Worm (Caenorhabditis elegans) whole organism, L3 larva: ENCODE data around the gene mua-3.

Experiments
- R02D3.7 ChIP-seq: fragments of 150-350 bp; optimal IDR thresholded peaks from 2 replicates; lab custom pipeline; 2014; ENCODE audit warnings: missing biosample characterization, missing genetic modification characterization
- ZK546.5 ChIP-seq: sonication (generic microtip); optimal IDR thresholded peaks from 2 replicates; lab custom pipeline; 2017; ENCODE audit warnings: missing biosample characterization, missing genetic modification characterization
- aly-2 ChIP-seq: fragments of 150-350 bp; optimal IDR thresholded peaks from 2 replicates; lab custom pipeline; 2014; ENCODE audit warnings: missing biosample characterization, missing genetic modification characterization
- ama-1 ChIP-seq: fragments of 150-350 bp; optimal IDR thresholded peaks from 2 replicates; lab custom pipeline; 2018
- ceh-16 ChIP-seq: sonication (generic microtip); optimal IDR thresholded peaks from 2 replicates; lab custom pipeline; 2017; ENCODE audit warnings: missing biosample characterization, missing genetic modification characterization
- ceh-28 ChIP-seq: fragments of 150-350 bp; optimal IDR thresholded peaks from 2 replicates; lab custom pipeline; 2014; ENCODE audit warnings: missing biosample characterization, missing genetic modification reagents, missing genetic modification characterization
- ceh-82 ChIP-seq: fragments of 150-350 bp; optimal IDR thresholded peaks from 2 replicates; lab custom pipeline; 2014; ENCODE audit warnings: missing biosample characterization, missing genetic modification characterization
- ceh-9 ChIP-seq: sonication (generic microtip); optimal IDR thresholded peaks from 2 replicates; lab custom pipeline; 2018; ENCODE audit warnings: missing biosample characterization, missing genetic modification characterization
- daf-12 ChIP-seq: fragments of 150-350 bp; optimal IDR thresholded peaks from 2 replicates; lab custom pipeline; 2014; ENCODE audit warnings: missing biosample characterization, missing genetic modification reagents, missing genetic modification characterization
- egl-5 ChIP-seq: fragments of 150-350 bp; optimal IDR thresholded peaks from 2 replicates; lab custom pipeline; 2017; ENCODE audit warnings: missing biosample characterization, missing genetic modification reagents, missing genetic modification characterization, inconsistent platforms
- elt-1 ChIP-seq: fragments of 150-350 bp; optimal IDR thresholded peaks from 2 replicates; lab custom pipeline; 2014; ENCODE audit warnings: missing biosample characterization, missing genetic modification characterization
- elt-2 ChIP-seq: sonication (generic microtip); optimal IDR thresholded peaks from 2 replicates; lab custom pipeline; 2016; ENCODE audit warnings: missing genetic modification reagents, mild to moderate bottlenecking, missing genetic modification characterization, missing compliant biosample characterization
- elt-3 ChIP-seq, 3 experiments: fragments of 150-350 bp in 1 of 3; sonication (generic microtip) in 2 of 3; optimal IDR thresholded peaks; 2 replicates in 2 of 3; 4 replicates in 1 of 3; lab custom pipeline; 2014 to 2017; ENCODE audit warnings: missing biosample characterization in 3 of 3, missing genetic modification characterization in 3 of 3
- eor-1 ChIP-seq, 2 experiments: fragments of 150-350 bp; optimal IDR thresholded peaks; 2 replicates each; lab custom pipeline; 2014 to 2018; ENCODE audit warnings: missing biosample characterization in 2 of 2, missing genetic modification characterization in 2 of 2
- fkh-10 ChIP-seq: sonication (generic microtip); optimal IDR thresholded peaks from 2 replicates; lab custom pipeline; 2017; ENCODE audit warnings: missing biosample characterization, missing genetic modification reagents, missing genetic modification characterization
- fkh-2 ChIP-seq: fragments of 150-350 bp; optimal IDR thresholded peaks from 2 replicates; lab custom pipeline; 2014; ENCODE audit warnings: missing biosample characterization, missing genetic modification reagents, missing genetic modification characterization
- fos-1 ChIP-seq: fragments of 150-350 bp; optimal IDR thresholded peaks from 2 replicates; lab custom pipeline; 2014; ENCODE audit warnings: missing biosample characterization, missing genetic modification characterization
- hmg-11 ChIP-seq: sonication (generic microtip); optimal IDR thresholded peaks from 2 replicates; lab custom pipeline; 2016; ENCODE audit warnings: missing genetic modification characterization, missing compliant biosample characterization
- lin-39 ChIP-seq: fragments of 150-350 bp; optimal IDR thresholded peaks from 2 replicates; lab custom pipeline; 2018; ENCODE audit warnings: missing biosample characterization, missing genetic modification reagents, missing genetic modification characterization
- lsy-12 ChIP-seq: sonication (generic microtip); optimal IDR thresholded peaks from 2 replicates; lab custom pipeline; 2016; ENCODE audit warnings: mild to moderate bottlenecking, missing genetic modification characterization, missing compliant biosample characterization
- mdl-1 ChIP-seq: fragments of 150-350 bp; optimal IDR thresholded peaks from 2 replicates; lab custom pipeline; 2014; ENCODE audit warnings: missing biosample characterization, missing genetic modification characterization
- mml-1 ChIP-seq: fragments of 150-350 bp; sonication (generic microtip); optimal IDR thresholded peaks from 3 replicates; lab custom pipeline; 2014; ENCODE audit warnings: missing biosample characterization, missing genetic modification characterization
- nfya-1 ChIP-seq: sonication (generic microtip); optimal IDR thresholded peaks from 2 replicates; lab custom pipeline; 2017; ENCODE audit warnings: missing genetic modification characterization, mild to moderate bottlenecking, missing compliant biosample characterization, antibody characterized with exemption, moderate library complexity; ENCODE audit not compliant: insufficient read depth
- nhr-12 ChIP-seq: fragments of 150-350 bp; optimal IDR thresholded peaks from 2 replicates; lab custom pipeline; 2014; ENCODE audit warnings: missing biosample characterization, missing genetic modification characterization
- nhr-23 ChIP-seq: fragments of 150-350 bp; optimal IDR thresholded peaks from 2 replicates; lab custom pipeline; 2014; ENCODE audit warnings: missing biosample characterization, missing genetic modification reagents, missing genetic modification characterization
- nhr-25 ChIP-seq: sonication (generic microtip); optimal IDR thresholded peaks from 2 replicates; lab custom pipeline; 2017; ENCODE audit warnings: missing biosample characterization, missing genetic modification characterization
- nhr-28 ChIP-seq: fragments of 150-350 bp; optimal IDR thresholded peaks from 2 replicates; lab custom pipeline; 2014; ENCODE audit warnings: missing biosample characterization, missing genetic modification characterization
- nhr-43 ChIP-seq: sonication (generic microtip); optimal IDR thresholded peaks from 2 replicates; lab custom pipeline; 2016; ENCODE audit warnings: mild to moderate bottlenecking, missing genetic modification characterization, missing compliant biosample characterization; ENCODE audit not compliant: poor library complexity, severe bottlenecking
- nhr-67 ChIP-seq: fragments of 150-350 bp; optimal IDR thresholded peaks from 2 replicates; lab custom pipeline; 2014; ENCODE audit warnings: missing biosample characterization, missing genetic modification characterization
- nhr-77 ChIP-seq: fragments of 150-350 bp; optimal IDR thresholded peaks from 2 replicates; lab custom pipeline; 2014; ENCODE audit warnings: missing biosample characterization, missing genetic modification characterization
- pha-4 ChIP-seq: fragments of 150-350 bp; optimal IDR thresholded peaks from 2 replicates; lab custom pipeline; 2014; ENCODE audit warnings: missing biosample characterization, missing genetic modification reagents, missing genetic modification characterization
- pqm-1 ChIP-seq: fragments of 150-350 bp; optimal IDR thresholded peaks from 2 replicates; lab custom pipeline; 2017; ENCODE audit warnings: missing biosample characterization, missing genetic modification characterization, inconsistent platforms
- sea-2 ChIP-seq: fragments of 150-350 bp; sonication (generic microtip); optimal IDR thresholded peaks from 4 replicates; lab custom pipeline; 2014; ENCODE audit warnings: missing biosample characterization, missing genetic modification reagents, missing genetic modification characterization
- skn-1 ChIP-seq: fragments of 150-350 bp; optimal IDR thresholded peaks from 2 replicates; lab custom pipeline; 2014; ENCODE audit warnings: missing biosample characterization, missing genetic modification characterization
- unc-39 ChIP-seq: sonication (generic microtip); optimal IDR thresholded peaks from 4 replicates; lab custom pipeline; 2017; ENCODE audit warnings: missing biosample characterization, missing genetic modification characterization
- zag-1 ChIP-seq: fragments of 150-350 bp; optimal IDR thresholded peaks from 2 replicates; lab custom pipeline; 2014; ENCODE audit warnings: missing biosample characterization, missing genetic modification characterization
- ztf-11 ChIP-seq: fragments of 150-350 bp; optimal IDR thresholded peaks from 2 replicates; lab custom pipeline; 2014; ENCODE audit warnings: missing biosample characterization, missing genetic modification characterization

mua-3 gene

DNA sequence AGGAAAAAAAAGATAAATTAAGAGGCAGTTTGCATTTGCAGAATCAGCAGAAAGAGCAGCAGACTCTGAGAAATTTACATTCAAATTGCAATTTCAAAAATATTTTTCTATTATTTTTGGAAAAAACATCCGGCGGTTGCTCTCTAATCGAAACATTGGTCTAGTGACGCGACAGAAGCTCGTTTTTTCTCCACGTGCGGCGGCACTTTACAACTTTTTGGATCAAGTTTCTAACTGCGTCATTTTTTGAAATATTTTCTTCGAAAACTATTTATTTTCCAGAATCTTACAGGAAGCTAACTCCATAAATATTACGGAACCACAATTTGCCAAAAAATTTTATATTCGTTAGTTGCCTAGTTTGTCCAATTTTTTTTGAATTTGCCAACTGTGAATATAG is 10.6 kb upstream of the mua-3 start:
- no peak for TF ChIP-seq ceh-28 (tag; lab: Kevin White, UChicago)
- TF ChIP-seq elt-1 (tag; lab: Kevin White, UChicago), result no peak
- TF ChIP-seq nhr-77, result no peak
- TF ChIP-seq eor-1 (tag; optimal IDR thresholded peaks at IDR 0.05; lab: Kevin White, UChicago), result no peak
- TF ChIP-seq fkh-10, result no peak
- no peak for TF ChIP-seq egl-5 (tag; lab: Kevin White, UChicago)
- TF ChIP-seq pha-4 (tag; lab: Kevin White, UChicago), result no peak
- no peak for TF ChIP-seq sea-2 (GFP tag; lab: Kevin White, UChicago)
- TF ChIP-seq fos-1 (tag; lab: Kevin White, UChicago), result no peak
- no peak for TF ChIP-seq ZK546.5 (tag; lab: Kevin White, UChicago)
- no peak for TF ChIP-seq nhr-43
- no peak for TF ChIP-seq ama-1 (lab: Kevin White, UChicago)
- no peak for TF ChIP-seq ceh-82 (tag; lab: Kevin White, UChicago)
- no peak for TF ChIP-seq lsy-12 (tag; lab: Kevin White, UChicago)
- TF ChIP-seq elt-3 (tag; optimal IDR thresholded peaks at IDR 0.05; lab: Kevin White, UChicago), result no peak
- no peak for TF ChIP-seq daf-12 (tag; lab: Kevin White, UChicago)
- no peak for TF ChIP-seq ceh-16 (tag; lab: Kevin White, UChicago)
- no peak for TF ChIP-seq nhr-23 (tag; lab: Kevin White, UChicago)
- no peak for TF ChIP-seq pqm-1

DNA sequence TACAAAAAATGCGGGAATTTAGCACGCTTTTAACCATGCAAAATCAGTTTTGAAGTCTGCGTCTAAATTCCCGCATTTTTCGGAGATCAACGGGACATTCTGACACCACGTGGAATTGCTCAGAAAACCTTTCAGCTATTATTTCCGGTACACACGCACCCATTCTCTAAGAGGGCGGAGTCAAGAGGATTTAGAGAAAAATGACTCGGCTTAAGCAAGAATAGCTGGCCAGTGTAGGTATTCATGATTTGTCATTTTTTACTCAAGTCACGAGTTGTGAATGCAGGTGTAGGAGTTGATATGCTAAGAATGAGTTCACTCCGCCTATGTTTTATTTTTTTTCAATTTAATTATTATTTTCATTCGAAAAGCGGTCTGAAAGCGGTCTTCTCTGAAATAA is 9.8 kb upstream of the mua-3 start:
- TF ChIP-seq nhr-67 (tag; lab: Kevin White, UChicago), result no peak
- TF ChIP-seq nfya-1 (tag; lab: Kevin White, UChicago), result no peak
- no peak for TF ChIP-seq elt-2
- no peak for TF ChIP-seq nhr-12
- TF ChIP-seq ceh-28 (tag; lab: Kevin White, UChicago), result no peak
- TF ChIP-seq nhr-28 (tag; lab: Kevin White, UChicago), result no peak
- TF ChIP-seq ztf-11 (tag; lab: Kevin White, UChicago), result no peak
- TF ChIP-seq fkh-10, result no peak
- no peak for TF ChIP-seq ceh-82 (tag; lab: Kevin White, UChicago)
- no peak for TF ChIP-seq nhr-25 (tag; lab: Kevin White, UChicago)
- TF ChIP-seq fkh-2 (tag; lab: Kevin White, UChicago), result no peak
- no peak for TF ChIP-seq nhr-43

DNA sequence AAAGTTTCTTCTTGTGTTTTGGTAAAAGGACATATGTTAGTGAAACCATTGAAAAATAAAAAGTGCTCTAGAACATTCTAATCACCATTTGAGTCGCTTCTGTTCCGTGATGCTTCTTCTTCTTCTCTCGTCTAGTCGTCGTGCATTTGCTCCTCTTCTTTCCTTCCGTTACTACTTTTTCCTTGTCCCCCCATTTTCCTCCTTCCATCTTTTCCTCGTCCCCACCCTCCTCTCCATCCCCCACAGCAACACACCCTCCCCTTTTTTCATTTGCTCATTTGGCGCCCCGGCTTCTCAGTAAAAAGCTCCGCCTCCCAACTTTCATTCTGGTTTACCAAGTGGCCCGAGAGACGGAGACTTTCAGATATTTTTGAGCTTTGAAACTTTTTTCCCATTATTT is 8.8 kb upstream of the mua-3 start:
- TF ChIP-seq zag-1 (tag; lab: Kevin White, UChicago) (no peak), aly-2 (tag; lab: Kevin White, UChicago) (no peak), elt-3 (tag; optimal IDR thresholded peaks at IDR 0.05; lab: Kevin White, UChicago) (no peak), fkh-10 (no peak), lin-39 (tag; lab: Kevin White, UChicago) (peak; percentile 74), ama-1 (lab: Kevin White, UChicago) (peak; percentile 28), nhr-23 (tag; lab: Kevin White, UChicago) (no peak), skn-1 (no peak), R02D3.7 (tag; lab: Kevin White, UChicago) (no peak), mdl-1 (tag; lab: Kevin White, UChicago) (no peak), nfya-1 (tag; lab: Kevin White, UChicago) (peak; percentile 55), hmg-11 (peak; percentile 31)

DNA sequence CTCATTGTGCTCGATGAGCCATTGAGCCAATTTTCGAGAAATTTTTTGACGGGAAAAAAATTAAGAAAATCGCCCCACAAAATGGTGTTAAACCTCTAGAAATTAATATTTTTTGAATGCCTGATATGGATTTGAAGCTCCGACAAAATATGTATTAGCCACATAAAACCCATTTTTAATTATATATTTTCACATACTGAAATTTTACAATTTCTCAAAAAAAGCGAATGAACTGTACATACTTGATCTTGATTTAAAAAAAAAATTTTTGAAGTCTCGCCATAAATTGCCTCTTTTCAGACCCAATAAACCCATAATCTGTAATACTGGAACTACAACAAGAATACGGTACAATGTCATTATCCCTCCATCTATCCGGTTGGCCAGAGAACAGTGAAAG is 8.0 kb upstream of the mua-3 start, which contains the start of gene nac-3:
Gene nac-3 (plus strand): TSS at position 301 of the 400 bp plus-strand sequence.
- no peak for TF ChIP-seq elt-3 (tag; optimal IDR thresholded peaks at IDR 0.05; lab: Kevin White, UChicago)
- TF ChIP-seq skn-1, result no peak
- no peak for TF ChIP-seq nhr-77
- no peak for TF ChIP-seq unc-39
- TF ChIP-seq nhr-25 (tag; lab: Kevin White, UChicago), result no peak
- no peak for TF ChIP-seq elt-1 (tag; lab: Kevin White, UChicago)
- TF ChIP-seq mml-1 (tag; lab: Kevin White, UChicago), result no peak
- TF ChIP-seq ceh-9, result no peak
- TF ChIP-seq lin-39 (tag; lab: Kevin White, UChicago), result no peak
- no peak for TF ChIP-seq nfya-1 (tag; lab: Kevin White, UChicago)
- TF ChIP-seq zag-1 (tag; lab: Kevin White, UChicago), result no peak
- no peak for TF ChIP-seq ama-1 (lab: Kevin White, UChicago)
- no peak for TF ChIP-seq lsy-12 (tag; lab: Kevin White, UChicago)
- TF ChIP-seq, all 47 proteins: peak for 0
